Worm (Caenorhabditis elegans) whole organism, late embryonic: ENCODE measurements around the gene K10B3.5.

ENCODE experiments used
- C08G9.2 ChIP-seq: sonication (generic microtip); optimal IDR thresholded peaks from 2 replicates; lab custom pipeline; 2016; ENCODE audit warnings: mild to moderate bottlenecking, missing genetic modification characterization, moderate library complexity, missing compliant biosample characterization
- K09A11.1 ChIP-seq: sonication (generic microtip); optimal IDR thresholded peaks from 2 replicates; lab custom pipeline; 2017; ENCODE audit warnings: antibody characterized with exemption, mild to moderate bottlenecking, missing genetic modification characterization, missing compliant biosample characterization; ENCODE audit not compliant: insufficient read depth
- T23F11.4 ChIP-seq: fragments of 200-800 bp; sonication (Bioruptor generic); optimal IDR thresholded peaks from 2 replicates; lab custom pipeline; 2018; ENCODE audit warnings: mild to moderate bottlenecking, missing genetic modification characterization, missing compliant biosample characterization
- Y22D7AL.16 ChIP-seq: sonication (generic microtip); optimal IDR thresholded peaks from 2 replicates; lab custom pipeline; 2016; ENCODE audit warnings: missing genetic modification characterization, missing compliant biosample characterization
- ama-1 ChIP-seq: fragments of 150-350 bp; optimal IDR thresholded peaks from 2 replicates; lab custom pipeline; 2014
- ceh-14 ChIP-seq: sonication (generic microtip); optimal IDR thresholded peaks from 2 replicates; lab custom pipeline; 2016; ENCODE audit warnings: missing genotype, missing genetic modification characterization, missing compliant biosample characterization
- ceh-18 ChIP-seq: sonication (generic microtip); optimal IDR thresholded peaks from 2 replicates; lab custom pipeline; 2016; ENCODE audit warnings: missing genetic modification characterization, missing compliant biosample characterization
- ceh-22 ChIP-seq: sonication (generic microtip); optimal IDR thresholded peaks from 2 replicates; lab custom pipeline; 2017; ENCODE audit warnings: missing biosample characterization, missing genetic modification characterization
- ceh-24 ChIP-seq: sonication (generic microtip); optimal IDR thresholded peaks from 2 replicates; lab custom pipeline; 2016; ENCODE audit warnings: mild to moderate bottlenecking, missing genetic modification characterization, missing compliant biosample characterization
- ceh-30 ChIP-seq: fragments of 150-350 bp; optimal IDR thresholded peaks from 2 replicates; lab custom pipeline; 2014; ENCODE audit warnings: missing biosample characterization, missing genetic modification characterization
- ceh-31 ChIP-seq: sonication (generic microtip); optimal IDR thresholded peaks from 2 replicates; lab custom pipeline; 2016; ENCODE audit warnings: missing genetic modification characterization, missing compliant biosample characterization
- ceh-34 ChIP-seq: sonication (generic microtip); optimal IDR thresholded peaks from 2 replicates; lab custom pipeline; 2016; ENCODE audit warnings: mild to moderate bottlenecking, missing genetic modification characterization, missing compliant biosample characterization
- ceh-45 ChIP-seq: fragments of 200-800 bp; sonication (Bioruptor generic); IDR thresholded peaks from 2 replicates; pipeline ENCODE4 v1.3.6; 2022; ENCODE audit warnings: missing genetic modification reagents, missing genetic modification characterization, missing compliant biosample characterization
- ceh-48 ChIP-seq: sonication (generic microtip); optimal IDR thresholded peaks from 2 replicates; lab custom pipeline; 2016; ENCODE audit warnings: missing genetic modification characterization, inconsistent platforms, missing compliant biosample characterization
- ceh-6 ChIP-seq: fragments of 200-800 bp; sonication (Bioruptor generic); optimal IDR thresholded peaks from 2 replicates; lab custom pipeline; 2018; ENCODE audit warnings: mild to moderate bottlenecking, missing genetic modification characterization, missing compliant biosample characterization
- ceh-9 ChIP-seq: sonication (generic microtip); optimal IDR thresholded peaks from 2 replicates; lab custom pipeline; 2016; ENCODE audit warnings: mild to moderate bottlenecking, missing genetic modification characterization, inconsistent platforms, missing compliant biosample characterization
- che-1 ChIP-seq: sonication (generic microtip); optimal IDR thresholded peaks from 2 replicates; lab custom pipeline; 2016; ENCODE audit warnings: mild to moderate bottlenecking, missing genetic modification characterization, missing compliant biosample characterization
- dmd-4 ChIP-seq: sonication (generic microtip); optimal IDR thresholded peaks from 2 replicates; lab custom pipeline; 2016; ENCODE audit warnings: borderline replicate concordance, missing genetic modification characterization, missing compliant biosample characterization
- elt-2 ChIP-seq: sonication (generic microtip); optimal IDR thresholded peaks from 2 replicates; lab custom pipeline; 2016; ENCODE audit warnings: missing genetic modification reagents, missing genetic modification characterization, missing compliant biosample characterization
- elt-4 ChIP-seq: sonication (generic microtip); optimal IDR thresholded peaks from 2 replicates; lab custom pipeline; 2016; ENCODE audit warnings: missing genetic modification characterization, missing compliant biosample characterization
- ets-4 ChIP-seq: sonication (generic microtip); optimal IDR thresholded peaks from 2 replicates; lab custom pipeline; 2016; ENCODE audit warnings: missing genetic modification characterization, missing compliant biosample characterization
- eyg-1 ChIP-seq: sonication (generic microtip); optimal IDR thresholded peaks from 2 replicates; lab custom pipeline; 2016; ENCODE audit warnings: missing genotype, missing genetic modification characterization, missing compliant biosample characterization
- fkh-6 ChIP-seq: sonication (generic microtip); optimal IDR thresholded peaks from 2 replicates; lab custom pipeline; 2016; ENCODE audit warnings: missing genetic modification characterization, missing compliant biosample characterization
- gmeb-2 ChIP-seq: sonication (generic microtip); optimal IDR thresholded peaks from 2 replicates; lab custom pipeline; 2016; ENCODE audit warnings: missing genetic modification characterization, inconsistent platforms, missing compliant biosample characterization
- hlh-15 ChIP-seq: sonication (generic microtip); optimal IDR thresholded peaks from 2 replicates; lab custom pipeline; 2016; ENCODE audit warnings: missing genetic modification characterization, missing compliant biosample characterization
- hlh-30 ChIP-seq: sonication (generic microtip); optimal IDR thresholded peaks from 2 replicates; lab custom pipeline; 2017; ENCODE audit warnings: antibody characterized with exemption, missing genetic modification characterization, missing compliant biosample characterization; ENCODE audit not compliant: insufficient read depth
- hlh-6 ChIP-seq: sonication (generic microtip); optimal IDR thresholded peaks from 2 replicates; lab custom pipeline; 2016; ENCODE audit warnings: missing genotype, missing genetic modification characterization, missing compliant biosample characterization
- hlh-8 ChIP-seq: sonication (generic microtip); optimal IDR thresholded peaks from 2 replicates; lab custom pipeline; 2016; ENCODE audit warnings: missing genotype, missing genetic modification characterization, missing compliant biosample characterization
- lim-6 ChIP-seq: sonication (generic microtip); optimal IDR thresholded peaks from 2 replicates; lab custom pipeline; 2016; ENCODE audit warnings: missing genetic modification characterization, missing compliant biosample characterization
- lin-11 ChIP-seq: fragments of 200-800 bp; sonication (Bioruptor generic); optimal IDR thresholded peaks from 2 replicates; lab custom pipeline; 2018; ENCODE audit warnings: mild to moderate bottlenecking, missing genetic modification characterization, missing compliant biosample characterization
- madf-2 ChIP-seq: sonication (generic microtip); optimal IDR thresholded peaks from 2 replicates; lab custom pipeline; 2017; ENCODE audit warnings: missing genetic modification characterization, missing compliant biosample characterization
- mec-3 ChIP-seq: sonication (generic microtip); optimal IDR thresholded peaks from 2 replicates; lab custom pipeline; 2016; ENCODE audit warnings: borderline replicate concordance, missing genetic modification characterization, missing compliant biosample characterization
- nfya-1 ChIP-seq: sonication (generic microtip); optimal IDR thresholded peaks from 2 replicates; lab custom pipeline; 2017; ENCODE audit warnings: missing genetic modification characterization, mild to moderate bottlenecking, missing compliant biosample characterization, antibody characterized with exemption, moderate library complexity
- nhr-11 ChIP-seq: fragments of 150-350 bp; optimal IDR thresholded peaks from 2 replicates; lab custom pipeline; 2014; ENCODE audit warnings: missing biosample characterization, missing genetic modification characterization
- nhr-232 ChIP-seq: sonication (generic microtip); optimal IDR thresholded peaks from 2 replicates; lab custom pipeline; 2016; ENCODE audit warnings: missing genetic modification characterization, missing compliant biosample characterization
- npax-4 ChIP-seq: sonication (generic microtip); optimal IDR thresholded peaks from 2 replicates; lab custom pipeline; 2016; ENCODE audit warnings: missing genetic modification characterization, missing compliant biosample characterization
- odd-2 ChIP-seq: sonication (generic microtip); optimal IDR thresholded peaks from 2 replicates; lab custom pipeline; 2017; ENCODE audit warnings: antibody characterized with exemption, mild to moderate bottlenecking, missing genetic modification characterization, missing compliant biosample characterization
- pat-9 ChIP-seq: fragments of 200-800 bp; sonication (Bioruptor generic); optimal IDR thresholded peaks from 2 replicates; lab custom pipeline; 2018; ENCODE audit warnings: mild to moderate bottlenecking, missing genetic modification characterization, moderate library complexity, missing compliant biosample characterization
- pax-1 ChIP-seq: fragments of 150-350 bp; optimal IDR thresholded peaks from 2 replicates; lab custom pipeline; 2014; ENCODE audit warnings: missing biosample characterization, missing genetic modification characterization
- pha-4 ChIP-seq: fragments of 150-350 bp; optimal IDR thresholded peaks from 2 replicates; lab custom pipeline; 2018; ENCODE audit warnings: missing biosample characterization, missing genetic modification reagents, missing genetic modification characterization
- pqm-1 ChIP-seq: sonication (generic microtip); optimal IDR thresholded peaks from 2 replicates; lab custom pipeline; 2016; ENCODE audit warnings: missing genetic modification characterization, missing compliant biosample characterization
- pros-1 ChIP-seq: fragments of 150-350 bp; optimal IDR thresholded peaks from 2 replicates; lab custom pipeline; 2014; ENCODE audit warnings: missing biosample characterization, missing genetic modification reagents, missing genetic modification characterization
- ref-2 ChIP-seq: sonication (generic microtip); optimal IDR thresholded peaks from 2 replicates; lab custom pipeline; 2016; ENCODE audit warnings: missing genetic modification characterization, missing compliant biosample characterization
- sdc-2 ChIP-seq: sonication (generic microtip); optimal IDR thresholded peaks from 2 replicates; lab custom pipeline; 2016; ENCODE audit warnings: missing genotype, missing genetic modification characterization, missing compliant biosample characterization
- sox-4 ChIP-seq: sonication (generic microtip); optimal IDR thresholded peaks from 2 replicates; lab custom pipeline; 2017; ENCODE audit warnings: mild to moderate bottlenecking, missing genetic modification characterization, inconsistent platforms, missing compliant biosample characterization
- syd-9 ChIP-seq: sonication (generic microtip); optimal IDR thresholded peaks from 2 replicates; lab custom pipeline; 2016; ENCODE audit warnings: mild to moderate bottlenecking, missing genetic modification characterization, moderate library complexity, missing compliant biosample characterization
- tbx-2 ChIP-seq: sonication (generic microtip); optimal IDR thresholded peaks from 2 replicates; lab custom pipeline; 2016; ENCODE audit warnings: missing genetic modification characterization, missing compliant biosample characterization
- tbx-7 ChIP-seq: sonication (generic microtip); optimal IDR thresholded peaks from 2 replicates; lab custom pipeline; 2016; ENCODE audit warnings: missing genotype, missing genetic modification characterization, missing compliant biosample characterization
- ttx-3 ChIP-seq: sonication (generic microtip); optimal IDR thresholded peaks from 2 replicates; lab custom pipeline; 2016; ENCODE audit warnings: missing genetic modification reagents, missing genetic modification characterization, missing compliant biosample characterization
- unc-3 ChIP-seq, 2 experiments: fragments of 200-800 bp in 1 of 2; sonication (Bioruptor generic) in 1 of 2; sonication (generic microtip) in 1 of 2; conservative IDR thresholded peaks in 1 of 2; optimal IDR thresholded peaks in 1 of 2; 2 replicates each; pipeline versions ENCODE4 v1.3.6 to Lab custom; 2016 to 2022; ENCODE audit warnings: missing compliant biosample characterization in 2 of 2, missing genetic modification characterization in 2 of 2, missing genetic modification reagents in 1 of 2
- unc-55 ChIP-seq: sonication (generic microtip); optimal IDR thresholded peaks from 2 replicates; lab custom pipeline; 2017; ENCODE audit warnings: missing biosample characterization, missing genetic modification reagents, missing genetic modification characterization
- zip-5 ChIP-seq: sonication (generic microtip); optimal IDR thresholded peaks from 2 replicates; lab custom pipeline; 2016; ENCODE audit warnings: missing genetic modification characterization, missing compliant biosample characterization
- ztf-16 ChIP-seq: sonication (generic microtip); optimal IDR thresholded peaks from 2 replicates; lab custom pipeline; 2017; ENCODE audit warnings: missing genetic modification characterization, missing compliant biosample characterization

Gene K10B3.5

DNA sequence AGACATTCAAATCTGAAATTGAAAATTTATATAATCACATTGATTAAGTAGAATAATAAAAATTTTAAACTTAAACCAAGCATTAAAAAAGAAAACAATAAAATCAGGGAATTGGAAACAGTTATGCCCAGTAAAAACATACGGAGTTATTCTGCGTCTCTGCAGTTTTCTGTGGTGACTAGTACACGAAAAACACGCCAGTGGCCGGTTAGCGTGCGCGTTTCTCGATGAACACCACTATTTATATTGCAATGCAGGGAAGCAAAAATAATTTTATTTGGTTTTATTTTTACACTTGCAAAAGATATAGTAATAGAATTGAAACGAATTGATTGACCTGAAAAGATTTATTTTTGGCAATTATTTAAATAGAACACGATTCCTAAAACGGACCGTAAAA is 6.4 kb downstream of the K10B3.5 start, which contains the start of gene sec-3:
sec-3 (minus strand) TSS at position 21 of the 400 bp plus-strand sequence.
- TF ChIP-seq hlh-8 (tag; lab: Kevin White, UChicago) (peak; percentile 46), ceh-22 (tag; lab: Kevin White, UChicago) (no peak), tbx-7 (tag; lab: Kevin White, UChicago) (no peak), ama-1 (lab: Kevin White, UChicago) (no peak), unc-3 (GFP tag; conservative IDR thresholded peaks at IDR 0.05; lab: Robert Waterston, UW) (no peak), unc-3 (tag; optimal IDR thresholded peaks at IDR 0.05; lab: Kevin White, UChicago) (peak; percentile 38), eyg-1 (tag; lab: Kevin White, UChicago) (no peak), ceh-24 (no peak), hlh-15 (no peak), ceh-48 (tag; lab: Kevin White, UChicago) (peak; percentile 12), K09A11.1 (no peak), madf-2 (tag; lab: Kevin White, UChicago) (peak; percentile 53), Y22D7AL.16 (tag; lab: Kevin White, UChicago) (peak; percentile 43), fkh-6 (tag; lab: Kevin White, UChicago) (peak; percentile 6), lin-11 (tag; lab: Kevin White, UChicago) (peak; percentile 51), hlh-30 (no peak), ceh-45 (GFP tag; lab: Robert Waterston, UW) (0 out of 2 replicates have a peak, but pooled peaks have one; percentile 54), odd-2 (tag; lab: Kevin White, UChicago) (no peak), pqm-1 (tag; lab: Kevin White, UChicago) (no peak), ref-2 (tag; lab: Kevin White, UChicago) (peak; percentile 65), zip-5 (tag; lab: Kevin White, UChicago) (no peak), ceh-18 (tag; lab: Kevin White, UChicago) (peak; percentile 67), syd-9 (tag; lab: Kevin White, UChicago) (peak; percentile 28), sdc-2 (tag; lab: Kevin White, UChicago) (peak; percentile 77), elt-2 (peak; percentile 63), T23F11.4 (GFP tag; lab: Kevin White, UChicago) (no peak), hlh-6 (tag; lab: Kevin White, UChicago) (no peak), ceh-14 (tag; lab: Kevin White, UChicago) (peak; percentile 53), lim-6 (tag; lab: Kevin White, UChicago) (no peak), sox-4 (tag; lab: Kevin White, UChicago) (peak; percentile 21), pha-4 (tag; lab: Kevin White, UChicago) (no peak), che-1 (tag; lab: Kevin White, UChicago) (peak; percentile 36), pat-9 (tag; lab: Kevin White, UChicago) (peak; percentile 3), ztf-16 (tag; lab: Kevin White, UChicago) (peak; percentile 68), ceh-6 (no peak), dmd-4 (tag; lab: Kevin White, UChicago) (peak; percentile 21), ets-4 (tag; lab: Kevin White, UChicago) (peak; percentile 27), npax-4 (tag; lab: Kevin White, UChicago) (no peak), ceh-31 (tag; lab: Kevin White, UChicago) (peak; percentile 79), pax-1 (tag; lab: Kevin White, UChicago) (no peak), nfya-1 (tag; lab: Kevin White, UChicago) (peak; percentile 78), pros-1 (tag; lab: Kevin White, UChicago) (no peak), ceh-30 (tag; lab: Kevin White, UChicago) (peak; percentile 41), ceh-9 (no peak), nhr-11 (tag; lab: Kevin White, UChicago) (no peak), unc-55 (peak; percentile 7), mec-3 (tag; lab: Kevin White, UChicago) (no peak), tbx-2 (peak; percentile 77), gmeb-2 (tag; lab: Kevin White, UChicago) (peak; percentile 37), ttx-3 (tag; lab: Kevin White, UChicago) (no peak), C08G9.2 (tag; lab: Kevin White, UChicago) (no peak), nhr-232 (tag; lab: Kevin White, UChicago) (no peak), elt-4 (no peak), ceh-34 (tag; lab: Kevin White, UChicago) (peak; percentile 76)
